Worm (Caenorhabditis elegans): ENCODE data around the gene pipp-4P.

DNA sequence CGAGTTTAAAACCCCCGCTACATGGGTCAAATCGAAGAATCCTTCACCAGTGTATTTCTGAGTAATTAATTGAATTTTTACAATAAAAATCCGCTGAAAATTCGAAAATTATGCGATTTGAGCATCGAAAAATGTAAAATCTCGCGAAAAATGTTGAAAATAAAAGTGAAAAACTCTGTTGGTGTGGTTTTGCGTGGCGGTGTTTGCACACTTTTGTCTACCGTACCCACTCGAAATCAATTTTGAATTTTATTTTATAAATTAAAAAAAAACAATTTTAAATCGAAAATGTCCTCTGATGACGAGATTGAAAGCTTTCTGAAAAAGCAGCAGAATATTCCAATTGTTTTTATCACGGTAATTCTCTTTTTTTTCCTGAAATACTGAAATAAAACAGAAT is 38.3 kb upstream of the pipp-4P start, which contains the start of gene Y71H2AM.6:
- TF ChIP-seq mdl-1 (tag; optimal IDR thresholded peaks at IDR 0.05), result no peak
- no peak for TF ChIP-seq ama-1 (optimal IDR thresholded peaks at IDR 0.05)

All from whole organism, L1 larva.